In the genomic region with DNA sequence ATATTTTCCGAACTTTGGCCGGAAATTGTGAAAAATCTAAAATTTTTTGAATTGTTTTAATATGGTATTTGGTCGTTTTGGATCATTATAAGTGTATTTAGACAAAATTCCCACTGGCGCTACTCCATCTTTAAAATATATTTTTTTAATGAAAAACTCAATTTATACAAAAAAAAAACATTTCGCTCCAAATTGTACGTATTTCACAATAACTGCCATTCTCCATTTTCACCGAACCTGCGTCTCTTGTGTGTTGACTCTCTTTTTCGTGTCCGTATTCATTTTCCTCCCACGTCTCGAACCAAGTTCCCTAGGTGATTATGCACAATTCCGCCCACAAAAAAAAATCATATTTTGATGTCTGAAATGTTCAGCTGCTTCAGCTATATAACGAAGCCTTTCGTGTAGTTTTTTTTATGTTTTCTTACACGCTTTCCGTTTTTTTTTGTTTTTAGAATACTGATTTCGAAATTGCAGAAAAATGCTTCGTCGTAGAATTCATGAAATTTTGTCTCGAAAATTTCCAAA, we compare ENCODE assay signal across 3 worm cellular contexts.
TF ChIP-seq lines count a peak whose summit lies in the region.

F16B4.2 (plus strand) TSS at position 478 of the 528 bp plus-strand sequence.

TF ChIP-seq in whole organism, L3 larva, 47 proteins besides CTCF, POLR2A, EP300 and RAD21:
- TF ChIP-seq hmg-11 (tag; optimal IDR thresholded peaks at IDR 0.05; lab: Kevin White, UChicago) (peak; percentile 13), ceh-28 (tag; optimal IDR thresholded peaks at IDR 0.05; lab: Kevin White, UChicago) (no peak)

TF ChIP-seq in whole organism, L4 larva, 104 proteins besides CTCF, POLR2A, EP300 and RAD21:
- no peak for TF ChIP-seq zfp-2 (tag; optimal IDR thresholded peaks at IDR 0.05; lab: Kevin White, UChicago)
- TF ChIP-seq tag-97 (GFP tag; IDR thresholded peaks at IDR 0.05; lab: Robert Waterston, UW), result no peak
- TF ChIP-seq fos-1 (tag; optimal IDR thresholded peaks at IDR 0.05; lab: Kevin White, UChicago), result no peak
- peak; percentile 2 for TF ChIP-seq dve-1 (tag; optimal IDR thresholded peaks at IDR 0.05; lab: Kevin White, UChicago; ENCODE audit: insufficient read depth)
- no peak for TF ChIP-seq ztf-11 (tag; optimal IDR thresholded peaks at IDR 0.05; lab: Kevin White, UChicago)
- TF ChIP-seq gei-8 (GFP tag; optimal IDR thresholded peaks at IDR 0.05; lab: Kevin White, UChicago), result no peak
- TF ChIP-seq nhr-28 (tag; optimal IDR thresholded peaks at IDR 0.05; lab: Kevin White, UChicago), result peak; percentile 0
- TF ChIP-seq snpc-1.2 (GFP tag; IDR thresholded peaks at IDR 0.05; lab: Robert Waterston, UW), result no peak
- no peak for TF ChIP-seq dmd-8 (GFP tag; IDR thresholded peaks at IDR 0.05; lab: Robert Waterston, UW)
- no peak for TF ChIP-seq ceh-20 (GFP tag; IDR thresholded peaks at IDR 0.05; lab: Robert Waterston, UW)
- no peak for TF ChIP-seq nhr-41 (GFP tag; IDR thresholded peaks at IDR 0.05; lab: Robert Waterston, UW)
- no peak for TF ChIP-seq arid-1 (GFP tag; conservative IDR thresholded peaks at IDR 0.05; lab: Robert Waterston, UW)
- TF ChIP-seq hmg-1.1 (GFP tag; IDR thresholded peaks at IDR 0.05; lab: Robert Waterston, UW), result no peak
- no peak for TF ChIP-seq daf-16 (GFP tag; optimal IDR thresholded peaks at IDR 0.05; lab: Kevin White, UChicago)
- peak; percentile 38 for TF ChIP-seq daf-16 (tag; optimal IDR thresholded peaks at IDR 0.05; lab: Kevin White, UChicago)

TF ChIP-seq in whole organism, young adult, 124 proteins besides CTCF, POLR2A, EP300 and RAD21:
- TF ChIP-seq cebp-1 (GFP tag; IDR thresholded peaks at IDR 0.05; lab: Robert Waterston, UW) (peak; percentile 70), cebp-1 (tag; optimal IDR thresholded peaks at IDR 0.05; lab: Kevin White, UChicago) (peak; percentile 86), snpc-1.1 (tag; optimal IDR thresholded peaks at IDR 0.05; lab: Kevin White, UChicago; ENCODE audit: insufficient read depth) (no peak)
